Fruit fly (Drosophila melanogaster): ENCODE results near the gene CG42832.

- TF ChIP-seq Sin3A (optimal IDR thresholded peaks at IDR 0.05) (no peak), insv (optimal IDR thresholded peaks at IDR 0.05) (no peak), psq (optimal IDR thresholded peaks at IDR 0.05) (no peak), ttk (optimal IDR thresholded peaks at IDR 0.05) (no peak), Myc (optimal IDR thresholded peaks at IDR 0.05) (no peak), h (optimal IDR thresholded peaks at IDR 0.05) (no peak)
Measured at dm6 chr3L:11627819-11628483, 18.0 kb downstream of the CG42832 start, which contains the start of gene Apt1.
